Worm (Caenorhabditis elegans) whole organism, mixed stage, embryonic: ENCODE data around the gene lys-8.

Experiments
- mep-1 ChIP-seq: fragments of 150-350 bp; optimal IDR thresholded peaks from 2 replicates; lab custom pipeline; 2017; ENCODE audit warnings: missing biosample characterization, missing genetic modification reagents, missing genetic modification characterization, inconsistent platforms
- nhr-237 ChIP-seq: fragments of 150-350 bp; optimal IDR thresholded peaks from 2 replicates; lab custom pipeline; 2014; ENCODE audit warnings: missing biosample characterization, missing genetic modification characterization
- unc-39 ChIP-seq: fragments of 150-350 bp; optimal IDR thresholded peaks from 2 replicates; lab custom pipeline; 2014; ENCODE audit warnings: missing biosample characterization, missing genetic modification characterization
- ztf-11 ChIP-seq: fragments of 150-350 bp; optimal IDR thresholded peaks from 2 replicates; lab custom pipeline; 2014; ENCODE audit warnings: missing biosample characterization, missing genetic modification characterization

DNA sequence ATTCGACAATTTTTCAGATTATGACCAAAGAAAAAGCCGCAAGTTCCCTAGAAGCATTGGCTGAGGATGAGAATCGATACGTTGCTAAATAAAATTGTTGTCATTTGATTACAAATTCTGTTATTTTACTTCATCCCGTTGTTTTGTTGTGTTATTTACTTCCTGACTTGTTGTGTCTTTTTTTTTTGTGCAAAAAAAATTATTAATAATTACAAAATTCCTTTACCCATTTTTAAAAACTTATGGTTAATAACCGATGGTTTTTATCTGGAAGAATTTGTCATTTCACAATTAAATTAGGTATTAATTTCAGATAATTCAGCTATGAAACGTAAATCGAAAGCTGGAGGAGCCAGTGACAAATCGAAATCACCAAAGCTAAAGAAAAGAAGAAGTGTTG is 10.3 kb downstream of the lys-8 start, which contains the start of gene C17G10.1:
- no peak for TF ChIP-seq mep-1
- TF ChIP-seq ztf-11 (tag; lab: Kevin White, UChicago) = no peak
- no peak for TF ChIP-seq nhr-237 (tag; lab: Kevin White, UChicago)
- TF ChIP-seq unc-39 = no peak
